Worm (Caenorhabditis elegans) whole organism, L4 larva: ENCODE results near the gene grl-24.

Experiments used
- F26F4.8 ChIP-seq: fragments of 200-800 bp; sonication (Bioruptor generic); conservative IDR thresholded peaks from 2 replicates; pipeline ENCODE4 v1.3.6; 2022; ENCODE audit warnings: missing genetic modification characterization, missing compliant biosample characterization
- T20F7.1 ChIP-seq: fragments of 200-800 bp; sonication (Bioruptor generic); optimal IDR thresholded peaks from 2 replicates; lab custom pipeline; 2018; ENCODE audit warnings: mild to moderate bottlenecking, missing genetic modification characterization, missing compliant biosample characterization
- Y48G9A.11 ChIP-seq: fragments of 200-800 bp; sonication (Bioruptor generic); IDR thresholded peaks from 2 replicates; pipeline ENCODE4 v1.3.6; 2022; ENCODE audit warnings: missing genetic modification reagents, missing genetic modification characterization, missing compliant biosample characterization
- ceh-32 ChIP-seq: sonication (generic microtip); optimal IDR thresholded peaks from 2 replicates; lab custom pipeline; 2016; ENCODE audit warnings: mild to moderate bottlenecking, missing genetic modification characterization, missing compliant biosample characterization; ENCODE audit not compliant: poor library complexity
- ceh-62 ChIP-seq: sonication (generic microtip); optimal IDR thresholded peaks from 2 replicates; lab custom pipeline; 2017; ENCODE audit warnings: missing biosample characterization, missing genetic modification characterization
- ces-1 ChIP-seq: fragments of 150-350 bp; sonication (generic microtip); optimal IDR thresholded peaks from 4 replicates; lab custom pipeline; 2014; ENCODE audit warnings: missing biosample characterization, missing genetic modification reagents, missing genetic modification characterization
- cey-2 ChIP-seq: sonication (generic microtip); optimal IDR thresholded peaks from 3 replicates; lab custom pipeline; 2017; ENCODE audit warnings: missing genetic modification characterization, mild to moderate bottlenecking, missing compliant biosample characterization, antibody characterized with exemption, borderline replicate concordance; ENCODE audit not compliant: insufficient read depth
- ctbp-1 ChIP-seq: fragments of 200-800 bp; sonication (Bioruptor generic); IDR thresholded peaks from 2 replicates; pipeline ENCODE4 v1.3.6; 2022; ENCODE audit warnings: missing genetic modification reagents, missing genetic modification characterization, missing compliant biosample characterization
- daf-8 ChIP-seq: fragments of 200-800 bp; sonication (Bioruptor generic); IDR thresholded peaks from 2 replicates; pipeline ENCODE4 v1.3.6; 2022; ENCODE audit warnings: missing genetic modification characterization, missing compliant biosample characterization
- duxl-1 ChIP-seq: sonication (generic microtip); optimal IDR thresholded peaks from 2 replicates; lab custom pipeline; 2016; ENCODE audit warnings: mild to moderate bottlenecking, missing genetic modification characterization, moderate library complexity, missing compliant biosample characterization; ENCODE audit not compliant: poor library complexity
- dve-1 ChIP-seq: sonication (generic microtip); optimal IDR thresholded peaks from 2 replicates; lab custom pipeline; 2017; ENCODE audit warnings: antibody characterized with exemption, mild to moderate bottlenecking, missing genetic modification characterization, missing compliant biosample characterization; ENCODE audit not compliant: insufficient read depth
- egl-27 ChIP-seq: sonication (generic microtip); optimal IDR thresholded peaks from 3 replicates; lab custom pipeline; 2017; ENCODE audit warnings: missing biosample characterization, missing genetic modification reagents, missing genetic modification characterization
- hlh-30 ChIP-seq: sonication (generic microtip); optimal IDR thresholded peaks from 2 replicates; lab custom pipeline; 2017; ENCODE audit warnings: antibody characterized with exemption, mild to moderate bottlenecking, missing genetic modification characterization, missing compliant biosample characterization; ENCODE audit not compliant: insufficient read depth
- hmg-1.1 ChIP-seq: fragments of 200-800 bp; sonication (Bioruptor generic); IDR thresholded peaks from 2 replicates; pipeline ENCODE4 v1.3.6; 2022; ENCODE audit warnings: missing genetic modification reagents, missing genetic modification characterization, missing compliant biosample characterization
- jun-1 ChIP-seq: fragments of 150-350 bp; optimal IDR thresholded peaks from 2 replicates; lab custom pipeline; 2014; ENCODE audit warnings: missing biosample characterization, missing genetic modification reagents, missing genetic modification characterization
- lim-7 ChIP-seq: fragments of 200-800 bp; sonication (Bioruptor generic); IDR thresholded peaks from 2 replicates; pipeline ENCODE4 v1.3.6; 2022; ENCODE audit warnings: missing genetic modification characterization, missing compliant biosample characterization
- lin-1 ChIP-seq: fragments of 200-800 bp; sonication (Bioruptor generic); IDR thresholded peaks from 2 replicates; pipeline ENCODE4 v1.3.6; 2022; ENCODE audit warnings: missing genetic modification reagents, missing genetic modification characterization, missing compliant biosample characterization
- lin-15B ChIP-seq: fragments of 150-350 bp; sonication (generic microtip); optimal IDR thresholded peaks from 3 replicates; lab custom pipeline; 2014; ENCODE audit warnings: missing biosample characterization, missing genetic modification characterization
- lsy-2 ChIP-seq, 2 experiments: fragments of 150-350 bp in 1 of 2; sonication (generic microtip) in 1 of 2; optimal IDR thresholded peaks; 2 replicates each; lab custom pipeline; 2014 to 2017; ENCODE audit warnings: missing biosample characterization in 2 of 2, missing genetic modification characterization in 2 of 2
- madf-9 ChIP-seq: fragments of 200-800 bp; sonication (Bioruptor generic); conservative IDR thresholded peaks from 2 replicates; pipeline ENCODE4 v1.3.6; 2022; ENCODE audit warnings: missing genetic modification reagents, missing genetic modification characterization, missing compliant biosample characterization
- mdt-29 ChIP-seq: fragments of 200-800 bp; sonication (Bioruptor generic); IDR thresholded peaks from 2 replicates; pipeline ENCODE4 v1.3.6; 2022; ENCODE audit warnings: missing genetic modification reagents, missing genetic modification characterization, missing compliant biosample characterization
- nhr-11 ChIP-seq: fragments of 150-350 bp; optimal IDR thresholded peaks from 2 replicates; lab custom pipeline; 2014; ENCODE audit warnings: missing biosample characterization, missing genetic modification characterization
- nhr-111 ChIP-seq: fragments of 200-800 bp; sonication (Bioruptor generic); optimal IDR thresholded peaks from 2 replicates; lab custom pipeline; 2018; ENCODE audit warnings: mild to moderate bottlenecking, missing genetic modification characterization, missing compliant biosample characterization
- nhr-25 ChIP-seq: sonication (generic microtip); optimal IDR thresholded peaks from 2 replicates; lab custom pipeline; 2017; ENCODE audit warnings: missing genetic modification characterization, mild to moderate bottlenecking, missing compliant biosample characterization, antibody characterized with exemption, moderate library complexity, borderline replicate concordance; ENCODE audit not compliant: insufficient read depth
- nhr-28 ChIP-seq: fragments of 150-350 bp; optimal IDR thresholded peaks from 2 replicates; lab custom pipeline; 2014; ENCODE audit warnings: missing biosample characterization, missing genetic modification characterization
- nhr-48 ChIP-seq: sonication (generic microtip); optimal IDR thresholded peaks from 2 replicates; lab custom pipeline; 2016; ENCODE audit warnings: mild to moderate bottlenecking, missing genetic modification characterization, missing compliant biosample characterization
- nhr-77 ChIP-seq: fragments of 150-350 bp; optimal IDR thresholded peaks from 2 replicates; lab custom pipeline; 2014; ENCODE audit warnings: missing biosample characterization, missing genetic modification characterization
- php-3 ChIP-seq: fragments of 200-800 bp; sonication (Bioruptor generic); IDR thresholded peaks from 2 replicates; pipeline ENCODE4 v1.3.6; 2022; ENCODE audit warnings: missing genetic modification reagents, missing genetic modification characterization, missing compliant biosample characterization
- set-16 ChIP-seq: fragments of 200-800 bp; sonication (Bioruptor generic); IDR thresholded peaks from 2 replicates; pipeline ENCODE4 v1.3.6; 2022; ENCODE audit warnings: missing genetic modification reagents, missing genetic modification characterization, missing compliant biosample characterization
- spr-1 ChIP-seq: sonication (generic microtip); optimal IDR thresholded peaks from 2 replicates; lab custom pipeline; 2016; ENCODE audit warnings: mild to moderate bottlenecking, missing genetic modification characterization, missing compliant biosample characterization
- spr-3 ChIP-seq: fragments of 200-800 bp; sonication (Bioruptor generic); optimal IDR thresholded peaks from 2 replicates; lab custom pipeline; 2018; ENCODE audit warnings: mild to moderate bottlenecking, missing genetic modification characterization, missing compliant biosample characterization
- tra-1 ChIP-seq: fragments of 200-800 bp; sonication (Bioruptor generic); IDR thresholded peaks from 2 replicates; pipeline ENCODE4 v1.3.6; 2022; ENCODE audit warnings: missing genetic modification reagents, missing genetic modification characterization, missing compliant biosample characterization
- unc-130 ChIP-seq: sonication (generic microtip); optimal IDR thresholded peaks from 2 replicates; lab custom pipeline; 2016; ENCODE audit warnings: missing genetic modification reagents, missing genetic modification characterization, missing compliant biosample characterization
- zfp-3 ChIP-seq: fragments of 200-800 bp; sonication (Bioruptor generic); conservative IDR thresholded peaks from 2 replicates; pipeline ENCODE4 v1.3.6; 2022; ENCODE audit warnings: missing genetic modification reagents, missing genetic modification characterization, missing compliant biosample characterization
- zip-11 ChIP-seq: fragments of 200-800 bp; sonication (Bioruptor generic); IDR thresholded peaks from 2 replicates; pipeline ENCODE4 v1.3.6; 2022; ENCODE audit warnings: missing genetic modification characterization, missing compliant biosample characterization
- zip-2 ChIP-seq: fragments of 150-350 bp; optimal IDR thresholded peaks from 2 replicates; lab custom pipeline; 2014; ENCODE audit warnings: missing biosample characterization, missing genetic modification characterization
- ztf-11 ChIP-seq: fragments of 150-350 bp; optimal IDR thresholded peaks from 2 replicates; lab custom pipeline; 2014; ENCODE audit warnings: missing biosample characterization, missing genetic modification characterization

The grl-24 gene

DNA sequence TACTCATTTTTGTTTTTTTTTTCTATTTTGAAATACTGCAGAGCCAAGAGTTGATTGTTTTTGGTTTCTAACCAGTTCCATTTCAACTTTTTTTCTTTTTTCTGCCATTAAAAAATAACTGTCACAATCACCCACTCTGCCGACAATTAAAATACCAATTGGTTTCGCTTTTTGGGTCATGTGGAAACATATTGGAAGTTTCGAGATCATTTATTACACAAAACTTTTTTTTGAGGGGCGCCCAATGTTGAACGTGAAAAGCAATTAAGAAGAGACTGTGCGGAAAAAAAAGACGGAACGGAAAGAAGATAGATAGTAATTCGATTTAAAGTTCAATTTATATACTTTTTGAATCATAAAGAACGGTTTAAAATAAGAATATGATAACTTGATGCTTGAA is 1.6 kb downstream of the grl-24 start:
- TF ChIP-seq lin-1 (GFP tag; lab: Robert Waterston, UW): no peak
- 0 out of 2 replicates have a peak, but pooled peaks have one; percentile 14 for TF ChIP-seq hmg-1.1 (GFP tag; lab: Robert Waterston, UW)
- TF ChIP-seq ztf-11 (tag; lab: Kevin White, UChicago): no peak
- peak; percentile 1 for TF ChIP-seq nhr-28 (tag; lab: Kevin White, UChicago)
- TF ChIP-seq ceh-32: no peak
- no peak for TF ChIP-seq lin-15B
- peak; percentile 34; the same call in 1 of the 2 replicates for TF ChIP-seq ctbp-1
- TF ChIP-seq nhr-48 (tag; lab: Kevin White, UChicago): no peak
- TF ChIP-seq daf-8 (GFP tag; lab: Robert Waterston, UW): no peak
- TF ChIP-seq mdt-29 (GFP tag; lab: Robert Waterston, UW): 0 out of 2 replicates have a peak, but pooled peaks have one; percentile 18
- no peak for TF ChIP-seq set-16 (GFP tag; lab: Robert Waterston, UW)
- no peak for TF ChIP-seq unc-130
- no peak for TF ChIP-seq php-3 (GFP tag; lab: Robert Waterston, UW)
- peak; percentile 56 for TF ChIP-seq cey-2
- TF ChIP-seq zip-11 (GFP tag; lab: Robert Waterston, UW): no peak
- no peak for TF ChIP-seq spr-3 (GFP tag; lab: Kevin White, UChicago)
- no peak for TF ChIP-seq spr-1 (tag; lab: Kevin White, UChicago)
- no peak for TF ChIP-seq ceh-62 (tag; lab: Kevin White, UChicago)
- TF ChIP-seq ces-1 (GFP tag; lab: Kevin White, UChicago): no peak
- TF ChIP-seq madf-9 (GFP tag; lab: Robert Waterston, UW): no peak
- TF ChIP-seq dve-1 (tag; lab: Kevin White, UChicago): peak; percentile 42
- TF ChIP-seq lim-7 (GFP tag; lab: Robert Waterston, UW): no peak
- peak; percentile 40 for TF ChIP-seq hlh-30 (tag; lab: Kevin White, UChicago)
- no peak for TF ChIP-seq tra-1 (GFP tag; lab: Robert Waterston, UW)
- no peak for TF ChIP-seq nhr-11 (tag; lab: Kevin White, UChicago)

DNA sequence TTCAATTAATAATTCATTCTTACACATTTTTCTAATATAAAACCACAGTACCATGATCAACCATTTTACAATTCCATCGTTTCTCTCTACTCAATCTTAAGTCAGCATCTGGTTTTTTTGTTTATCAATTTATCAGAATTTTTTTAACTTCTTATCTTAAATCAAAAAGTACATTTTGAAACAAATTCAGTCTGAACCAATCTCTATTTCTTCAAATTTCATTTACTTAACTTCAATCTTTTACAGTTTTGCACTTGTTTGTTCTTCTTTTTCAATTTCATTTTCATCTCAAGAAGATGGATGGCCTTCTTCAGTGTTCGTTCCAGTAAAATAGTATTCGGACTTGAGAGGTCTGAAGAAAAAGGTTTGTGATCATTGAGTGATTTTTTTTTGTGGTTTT is 2.6 kb downstream of the grl-24 start, which contains the start of gene gba-3:
TSS of gene gba-3 (plus strand) at position 301 of the 400 bp plus-strand sequence.
- no peak for TF ChIP-seq tra-1 (GFP tag; lab: Robert Waterston, UW)
- no peak for TF ChIP-seq nhr-111 (GFP tag; lab: Kevin White, UChicago)
- no peak for TF ChIP-seq ceh-62 (tag; lab: Kevin White, UChicago)
- TF ChIP-seq egl-27 (tag; lab: Kevin White, UChicago): no peak
- no peak for TF ChIP-seq zfp-3 (GFP tag; lab: Robert Waterston, UW)
- no peak for TF ChIP-seq mdt-29 (GFP tag; lab: Robert Waterston, UW)
- no peak for TF ChIP-seq F26F4.8 (GFP tag; lab: Robert Waterston, UW)
- TF ChIP-seq spr-1 (tag; lab: Kevin White, UChicago): no peak
- no peak for TF ChIP-seq nhr-77 (tag; lab: Kevin White, UChicago)
- no peak for TF ChIP-seq zip-2
- TF ChIP-seq lsy-2 (tag; optimal IDR thresholded peaks at IDR 0.05; lab: Kevin White, UChicago): no peak
- no peak for TF ChIP-seq dve-1 (tag; lab: Kevin White, UChicago)
- no peak for TF ChIP-seq lin-1 (GFP tag; lab: Robert Waterston, UW)
- TF ChIP-seq madf-9 (GFP tag; lab: Robert Waterston, UW): no peak
- no peak for TF ChIP-seq nhr-25
- no peak for TF ChIP-seq Y48G9A.11 (GFP tag; lab: Robert Waterston, UW)
- no peak for TF ChIP-seq T20F7.1 (GFP tag; lab: Kevin White, UChicago)
- TF ChIP-seq duxl-1 (tag; lab: Kevin White, UChicago): no peak
- no peak for TF ChIP-seq nhr-11 (tag; lab: Kevin White, UChicago)
- TF ChIP-seq jun-1: no peak
